Fruit fly (Drosophila melanogaster): ENCODE measurements around the gene CG45065.

The CG45065 gene

DNA sequence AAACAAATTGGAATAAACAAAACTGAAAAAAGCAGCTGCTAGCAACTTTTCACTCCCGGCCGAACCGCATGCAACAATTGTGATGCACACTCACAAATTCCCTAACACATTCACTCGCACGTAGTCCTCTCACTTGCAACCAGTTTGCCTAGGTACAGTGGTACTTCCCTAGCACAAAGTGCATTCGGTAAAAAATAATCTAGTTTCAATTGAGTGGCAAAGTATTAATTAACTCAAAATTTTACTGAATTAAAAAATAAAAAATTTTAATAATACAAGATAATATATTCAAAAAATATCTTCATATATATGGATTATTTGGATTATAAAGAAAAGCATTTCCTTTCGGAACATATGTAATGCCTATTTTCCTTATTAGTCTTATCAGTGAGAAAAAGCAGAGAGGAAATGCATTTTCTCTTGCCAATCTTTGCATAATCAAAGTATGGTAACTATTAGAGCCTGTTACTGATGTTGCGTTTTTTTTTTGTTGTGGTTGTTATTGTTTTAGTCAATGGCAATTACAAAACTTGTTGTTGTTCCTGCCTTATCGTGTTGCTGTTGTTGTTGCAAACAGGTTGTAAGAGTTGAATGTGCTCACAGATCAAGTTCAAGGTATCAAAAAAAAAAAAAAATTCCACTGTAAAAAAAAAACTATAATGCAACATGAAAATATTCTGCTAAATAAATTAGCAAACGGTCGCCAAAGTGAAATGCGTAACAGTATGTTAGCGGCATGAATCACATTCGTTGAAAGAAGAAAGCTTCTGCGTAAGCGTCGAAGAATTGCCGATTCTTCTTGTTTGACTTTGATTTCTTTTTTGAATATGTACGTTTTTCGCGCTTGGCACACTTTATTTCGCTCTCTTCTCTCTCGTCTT is 40.2 kb upstream of the CG45065 start:
- TF ChIP-seq Pif1B (GFP tag; optimal IDR thresholded peaks at IDR 0.05), result peak; percentile 36
- TF ChIP-seq Snoo (tag; optimal IDR thresholded peaks at IDR 0.05), result no peak
- TF ChIP-seq rn (GFP tag; IDR thresholded peaks at IDR 0.05), result no peak
- TF ChIP-seq D1 (tag; optimal IDR thresholded peaks at IDR 0.05), result peak; percentile 33
- TF ChIP-seq Ets98B (GFP tag; IDR thresholded peaks at IDR 0.05), result peak; percentile 52
- peak; percentile 30; the same call in 1 of the 3 replicates for TF ChIP-seq CG4496 (GFP tag; IDR thresholded peaks at IDR 0.05)
- TF ChIP-seq Pif1A (GFP tag; optimal IDR thresholded peaks at IDR 0.05), result peak; percentile 29
- peak; percentile 45 for TF ChIP-seq CG8159 (tag; optimal IDR thresholded peaks at IDR 0.05)
- peak; percentile 87 for TF ChIP-seq EcR (GFP tag; optimal IDR thresholded peaks at IDR 0.05)
- TF ChIP-seq CG9948 (tag; optimal IDR thresholded peaks at IDR 0.05), result peak; percentile 62
- peak; percentile 51 for TF ChIP-seq CG32121 (GFP tag; IDR thresholded peaks at IDR 0.05)
- peak; percentile 42 for TF ChIP-seq CG17806 (tag; optimal IDR thresholded peaks at IDR 0.05)
- no peak for TF ChIP-seq CG10348 (GFP tag; IDR thresholded peaks at IDR 0.05)
- TF ChIP-seq gl (tag; optimal IDR thresholded peaks at IDR 0.05), result no peak
- TF ChIP-seq CG15710 (tag; optimal IDR thresholded peaks at IDR 0.05), result peak; percentile 26
- peak; percentile 44; the same call in 1 of the 3 replicates for TF ChIP-seq fd96Ca (GFP tag; IDR thresholded peaks at IDR 0.05)
- TF ChIP-seq CG34367 (tag; optimal IDR thresholded peaks at IDR 0.05), result no peak
- TF ChIP-seq CG14655 (GFP tag; optimal IDR thresholded peaks at IDR 0.05), result peak; percentile 74
- TF ChIP-seq CG12605 (GFP tag; IDR thresholded peaks at IDR 0.05), result peak; percentile 16; the same call in 1 of the 2 replicates
- TF ChIP-seq CG8301 (tag; optimal IDR thresholded peaks at IDR 0.05), result peak; percentile 50
- no peak for TF ChIP-seq CG13204 (GFP tag; optimal IDR thresholded peaks at IDR 0.05)

DNA sequence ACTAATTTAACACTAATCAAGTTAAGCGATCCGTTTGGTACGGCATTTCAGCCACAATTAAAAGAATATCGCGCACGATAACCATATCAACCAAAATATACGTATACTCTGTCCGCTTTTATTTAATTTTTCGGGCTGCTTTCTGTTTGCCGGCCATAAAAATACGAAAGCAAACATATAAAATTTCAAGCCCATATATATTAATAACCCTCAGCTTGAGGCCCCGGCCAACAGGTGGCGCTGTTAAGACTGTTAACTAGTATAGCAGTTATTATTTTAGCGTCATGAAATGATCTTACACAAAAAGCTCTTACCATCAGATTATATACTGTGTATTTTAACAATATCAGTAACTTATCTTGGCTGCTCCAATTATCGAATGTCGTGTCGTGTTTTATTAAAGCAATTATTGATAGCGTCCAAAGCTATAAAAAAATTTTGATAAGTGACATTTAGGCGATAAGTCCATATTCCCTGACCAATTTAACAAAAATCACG is 36.4 kb upstream of the CG45065 start, which contains the start of gene Eo:
Eo (minus strand) TSS at position 51 of the 498 bp plus-strand sequence.
- TF ChIP-seq Pif1A (GFP tag; optimal IDR thresholded peaks at IDR 0.05) (no peak), CG13204 (GFP tag; optimal IDR thresholded peaks at IDR 0.05) (no peak), EcR (GFP tag; optimal IDR thresholded peaks at IDR 0.05) (peak; percentile 81), D1 (tag; optimal IDR thresholded peaks at IDR 0.05) (peak; percentile 13), Pif1B (GFP tag; optimal IDR thresholded peaks at IDR 0.05) (no peak), CG15710 (tag; optimal IDR thresholded peaks at IDR 0.05) (no peak)

DNA sequence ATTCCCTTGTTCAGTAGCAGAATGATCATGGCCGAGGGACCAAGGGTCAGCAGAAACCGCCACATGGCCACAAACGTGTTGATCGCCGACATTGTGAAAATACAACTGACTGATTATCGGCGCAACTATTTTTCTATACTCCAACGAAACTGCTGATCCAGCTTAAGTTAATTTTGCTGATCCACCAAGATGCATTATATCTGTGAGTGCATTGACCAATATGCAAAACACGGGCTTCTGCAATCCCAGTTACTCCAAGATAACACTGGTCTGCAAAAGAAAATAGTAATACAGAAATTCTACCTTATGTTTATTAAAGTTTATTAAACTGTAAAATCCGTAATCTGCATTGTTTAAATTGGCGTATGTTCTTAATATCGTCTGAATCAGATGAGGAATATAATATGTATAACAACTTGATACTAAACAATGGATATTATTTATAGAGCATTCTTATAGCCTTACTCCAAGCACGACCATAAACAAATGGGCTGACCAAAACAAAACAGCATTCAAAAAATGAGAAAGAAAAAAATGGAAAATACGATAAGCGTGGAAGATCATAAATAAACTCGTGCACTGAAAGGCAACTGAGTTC is 31.4 kb upstream of the CG45065 start, which contains the start of gene CG12398:
CG12398 (minus strand) TSS at position 107 of the 598 bp plus-strand sequence.
- TF ChIP-seq fd96Ca (GFP tag; IDR thresholded peaks at IDR 0.05) (no peak), CG9948 (tag; optimal IDR thresholded peaks at IDR 0.05) (no peak), CG13204 (GFP tag; optimal IDR thresholded peaks at IDR 0.05) (no peak), Pif1A (GFP tag; optimal IDR thresholded peaks at IDR 0.05) (no peak), Ets98B (GFP tag; IDR thresholded peaks at IDR 0.05) (no peak), CG17806 (tag; optimal IDR thresholded peaks at IDR 0.05) (no peak), CG10348 (GFP tag; IDR thresholded peaks at IDR 0.05) (no peak), rn (GFP tag; IDR thresholded peaks at IDR 0.05) (no peak), CG4496 (GFP tag; IDR thresholded peaks at IDR 0.05) (no peak), CG8159 (tag; optimal IDR thresholded peaks at IDR 0.05) (no peak), EcR (GFP tag; optimal IDR thresholded peaks at IDR 0.05) (no peak), CG8301 (tag; optimal IDR thresholded peaks at IDR 0.05) (no peak), gl (tag; optimal IDR thresholded peaks at IDR 0.05) (no peak), D1 (tag; optimal IDR thresholded peaks at IDR 0.05) (no peak)

DNA sequence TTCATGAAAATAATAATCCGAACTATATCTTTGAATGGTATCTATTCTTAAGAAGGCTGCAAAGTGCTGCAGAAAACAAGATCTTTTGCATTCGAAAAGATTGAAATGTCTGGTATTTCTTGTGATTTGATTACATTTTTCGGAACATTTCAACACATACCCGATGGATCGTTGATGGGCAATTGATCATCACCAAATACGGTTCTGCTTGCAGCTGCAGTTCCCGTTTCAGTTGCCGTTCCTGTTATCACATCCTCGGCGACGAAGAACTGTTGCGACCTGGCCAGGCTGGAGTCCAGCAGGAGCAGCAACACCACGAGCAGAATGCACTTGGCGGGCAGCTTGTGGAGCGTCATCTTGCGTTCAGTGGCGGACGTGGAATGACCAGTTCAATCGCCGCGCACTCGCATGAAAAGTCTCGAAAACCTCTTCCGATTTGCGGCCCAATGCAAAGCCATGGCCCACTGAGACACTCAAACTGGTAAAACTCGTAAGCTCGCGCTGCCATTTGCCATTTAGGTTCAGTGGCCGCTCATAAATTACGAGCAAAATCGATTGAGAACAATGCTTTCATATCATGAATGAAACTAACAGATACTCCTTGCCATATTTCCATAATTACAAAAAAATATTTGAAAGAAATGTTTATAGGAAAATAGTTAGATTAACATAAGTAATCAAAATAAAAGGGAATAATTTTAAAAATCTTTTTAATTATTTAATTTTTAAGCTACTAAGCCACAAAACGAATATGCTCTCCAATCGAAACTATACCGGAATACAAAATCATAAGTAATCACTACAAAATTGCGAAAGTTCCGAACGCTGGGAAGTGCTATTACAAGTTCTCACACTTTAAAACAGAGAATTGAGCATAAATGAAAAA is 28.3 kb upstream of the CG45065 start, which contains the start of gene CG14406:
CG14406 (minus strand) TSS at position 382 of the 886 bp plus-strand sequence.
- TF ChIP-seq CG13204 (GFP tag; optimal IDR thresholded peaks at IDR 0.05), result no peak
- TF ChIP-seq CG14655 (GFP tag; optimal IDR thresholded peaks at IDR 0.05), result peak; percentile 50
- peak; percentile 78 for TF ChIP-seq EcR (GFP tag; optimal IDR thresholded peaks at IDR 0.05)
- 0 out of 2 replicates have a peak, but pooled peaks have one; percentile 10 for TF ChIP-seq CG32121 (GFP tag; IDR thresholded peaks at IDR 0.05)
- no peak for TF ChIP-seq CG15710 (tag; optimal IDR thresholded peaks at IDR 0.05)
- TF ChIP-seq D1 (tag; optimal IDR thresholded peaks at IDR 0.05), result no peak
- peak; percentile 40 for TF ChIP-seq CG8301 (tag; optimal IDR thresholded peaks at IDR 0.05)
- TF ChIP-seq Pif1B (GFP tag; optimal IDR thresholded peaks at IDR 0.05), result no peak
- no peak for TF ChIP-seq gl (tag; optimal IDR thresholded peaks at IDR 0.05)
- no peak for TF ChIP-seq CG12605 (GFP tag; IDR thresholded peaks at IDR 0.05)
- peak; percentile 11 for TF ChIP-seq CG8159 (tag; optimal IDR thresholded peaks at IDR 0.05)
- no peak for TF ChIP-seq fd96Ca (GFP tag; IDR thresholded peaks at IDR 0.05)

All from whole organism, pupa.